Fruit fly (Drosophila melanogaster): ENCODE data around the gene TAF1B.

The TAF1B gene

dm6 chr3R:10144103-10144998, at the start of gene TAF1B, which contains the start of gene Invadolysin (continued):
- peak; percentile 88 for TF ChIP-seq mld (GFP tag; IDR thresholded peaks at IDR 0.05; ENCODE audit: partially characterized antibody)
- peak; percentile 57 for TF ChIP-seq mirr (GFP tag; optimal IDR thresholded peaks at IDR 0.05)
- TF ChIP-seq disco-r (GFP tag; optimal IDR thresholded peaks at IDR 0.05): no peak
- peak; percentile 60; the same call in 2 of the 3 replicates for TF ChIP-seq sr (GFP tag; IDR thresholded peaks at IDR 0.05)
- TF ChIP-seq fu2 (GFP tag; optimal IDR thresholded peaks at IDR 0.05): no peak
- TF ChIP-seq Ptx1 (GFP tag; IDR thresholded peaks at IDR 0.05): peak; percentile 69
- peak; percentile 36 for TF ChIP-seq exex (tag; optimal IDR thresholded peaks at IDR 0.05)
- TF ChIP-seq row (GFP tag; IDR thresholded peaks at IDR 0.05): peak; percentile 67
- TF ChIP-seq Oaz (GFP tag; IDR thresholded peaks at IDR 0.05): no peak
- peak; percentile 59 for TF ChIP-seq CG10543 (GFP tag; optimal IDR thresholded peaks at IDR 0.05)
- no peak for TF ChIP-seq CG3407 (GFP tag; optimal IDR thresholded peaks at IDR 0.05)
- peak; percentile 44 for TF ChIP-seq CG13296 (GFP tag; optimal IDR thresholded peaks at IDR 0.05)
- TF ChIP-seq Lhr (GFP tag; optimal IDR thresholded peaks at IDR 0.05): peak; percentile 87
- peak; percentile 62; the same call in 1 of the 4 replicates for TF ChIP-seq Gug (GFP tag; IDR thresholded peaks at IDR 0.05)
- TF ChIP-seq CG12155 (GFP tag; optimal IDR thresholded peaks at IDR 0.05): peak; percentile 57
- peak; percentile 91 for TF ChIP-seq CG42726 (GFP tag; IDR thresholded peaks at IDR 0.05; ENCODE audit: partially characterized antibody)
- no peak for TF ChIP-seq vfl (GFP tag; optimal IDR thresholded peaks at IDR 0.05)
- peak; percentile 15 for TF ChIP-seq fd64A (GFP tag; optimal IDR thresholded peaks at IDR 0.05)
- peak; percentile 76 for TF ChIP-seq CG1603 (tag; optimal IDR thresholded peaks at IDR 0.05)
- TF ChIP-seq Gsc (GFP tag; IDR thresholded peaks at IDR 0.05): no peak
- TF ChIP-seq CG8290 (GFP tag; optimal IDR thresholded peaks at IDR 0.05): peak; percentile 57
- peak in 1 of 2 experiments; percentile 76 for TF ChIP-seq CG8290 (tag; optimal IDR thresholded peaks at IDR 0.05)
- no peak for TF ChIP-seq croc (GFP tag; conservative IDR thresholded peaks at IDR 0.05)
- no peak for TF ChIP-seq en (GFP tag; optimal IDR thresholded peaks at IDR 0.05)
- peak; percentile 53; the same call in 1 of the 2 replicates for TF ChIP-seq sob (GFP tag; IDR thresholded peaks at IDR 0.05)
- TF ChIP-seq Hr78 (GFP tag; optimal IDR thresholded peaks at IDR 0.05): no peak
- TF ChIP-seq CG10267 (tag; optimal IDR thresholded peaks at IDR 0.05): peak; percentile 92
- TF ChIP-seq jigr1 (GFP tag; IDR thresholded peaks at IDR 0.05): no peak
- no peak for TF ChIP-seq chn (GFP tag; optimal IDR thresholded peaks at IDR 0.05)
- TF ChIP-seq CG7357 (GFP tag; IDR thresholded peaks at IDR 0.05): no peak
- TF ChIP-seq CG3281 (GFP tag; optimal IDR thresholded peaks at IDR 0.05): peak; percentile 15
- TF ChIP-seq CG12391 (tag; optimal IDR thresholded peaks at IDR 0.05): peak; percentile 81
- TF ChIP-seq CG14860 (GFP tag; IDR thresholded peaks at IDR 0.05; ENCODE audit: partially characterized antibody): peak; percentile 73
- TF ChIP-seq nom (GFP tag; optimal IDR thresholded peaks at IDR 0.05): no peak
- TF ChIP-seq CG16779 (GFP tag; IDR thresholded peaks at IDR 0.05): no peak
- no peak for TF ChIP-seq pita (GFP tag; optimal IDR thresholded peaks at IDR 0.05)
- peak; percentile 67 for TF ChIP-seq CoRest (tag; optimal IDR thresholded peaks at IDR 0.05)
- peak; percentile 7 to 55 for TF ChIP-seq dpn (GFP tag; optimal IDR thresholded peaks at IDR 0.05)
- TF ChIP-seq eyg (GFP tag; optimal IDR thresholded peaks at IDR 0.05): no peak
- TF ChIP-seq CG17385 (GFP tag; optimal IDR thresholded peaks at IDR 0.05): peak; percentile 12
- TF ChIP-seq D (optimal IDR thresholded peaks at IDR 0.05): peak; percentile 72
- no peak for TF ChIP-seq D (GFP tag; optimal IDR thresholded peaks at IDR 0.05)
- no peak for TF ChIP-seq gsb (GFP tag; IDR thresholded peaks at IDR 0.05)
- TF ChIP-seq corto (GFP tag; optimal IDR thresholded peaks at IDR 0.05): peak; percentile 64
- peak; percentile 14 for TF ChIP-seq CG1647 (GFP tag; optimal IDR thresholded peaks at IDR 0.05)
- TF ChIP-seq CG7372 (GFP tag; IDR thresholded peaks at IDR 0.05): 0 out of 2 replicates have a peak, but pooled peaks have one; percentile 29
- TF ChIP-seq tin (GFP tag; optimal IDR thresholded peaks at IDR 0.05): peak; percentile 20
- TF ChIP-seq esg (GFP tag; conservative IDR thresholded peaks at IDR 0.05): peak; percentile 24; the same call in 1 of the 2 replicates
- TF ChIP-seq zfh1 (GFP tag; IDR thresholded peaks at IDR 0.05): peak; percentile 45; the same call in 1 of the 3 replicates
